Worm (Caenorhabditis elegans): ENCODE measurements around the gene ZK697.8.

ZK697.8 gene

ce11 chrV:1749053-1749452 lies at the start of gene ZK697.8:
Gene ZK697.8 (minus strand): TSS chrV:1749153.
- TF ChIP-seq T22C8.4 (GFP tag; IDR thresholded peaks at IDR 0.05) (no peak), tab-1 (GFP tag; IDR thresholded peaks at IDR 0.05) (no peak), ref-1 (GFP tag; conservative IDR thresholded peaks at IDR 0.05) (no peak), flt-1 (GFP tag; IDR thresholded peaks at IDR 0.05) (no peak), ztf-23 (GFP tag; IDR thresholded peaks at IDR 0.05) (no peak), med-1 (GFP tag; optimal IDR thresholded peaks at IDR 0.05; ENCODE audit: insufficient read depth) (no peak), cog-1 (tag; optimal IDR thresholded peaks at IDR 0.05) (no peak), klf-2 (GFP tag; conservative IDR thresholded peaks at IDR 0.05) (no peak), ztf-29 (GFP tag; IDR thresholded peaks at IDR 0.05) (no peak)

- TF ChIP-seq ref-1 (GFP tag; conservative IDR thresholded peaks at IDR 0.05): no peak
- TF ChIP-seq klf-2 (GFP tag; conservative IDR thresholded peaks at IDR 0.05): no peak
- no peak for TF ChIP-seq ztf-23 (GFP tag; IDR thresholded peaks at IDR 0.05)
- TF ChIP-seq T22C8.4 (GFP tag; IDR thresholded peaks at IDR 0.05): no peak
- no peak for TF ChIP-seq tab-1 (GFP tag; IDR thresholded peaks at IDR 0.05)
- no peak for TF ChIP-seq cog-1 (tag; optimal IDR thresholded peaks at IDR 0.05)
- TF ChIP-seq med-1 (GFP tag; optimal IDR thresholded peaks at IDR 0.05; ENCODE audit: insufficient read depth): no peak
- no peak for TF ChIP-seq flt-1 (GFP tag; IDR thresholded peaks at IDR 0.05)
- TF ChIP-seq ztf-29 (GFP tag; IDR thresholded peaks at IDR 0.05): no peak
Measured at ce11 chrV:1797900-1798299, 48.9 kb upstream of the ZK697.8 start, which contains the start of gene F36H9.10. Gene F36H9.10 (plus strand): TSS chrV:1798200.

- no peak for TF ChIP-seq tab-1 (GFP tag; IDR thresholded peaks at IDR 0.05)
- no peak for TF ChIP-seq ref-1 (GFP tag; conservative IDR thresholded peaks at IDR 0.05)
Measured at ce11 chrV:1794218-1794617, 45.3 kb upstream of the ZK697.8 start, which contains the start of gene F36H9.1. Gene F36H9.1 (plus strand): TSS chrV:1794518.

ce11 chrV:1789495-1789894 lies 40.5 kb upstream of the ZK697.8 start:
- TF ChIP-seq cog-1 (tag; optimal IDR thresholded peaks at IDR 0.05) (no peak), tab-1 (GFP tag; IDR thresholded peaks at IDR 0.05) (no peak), flt-1 (GFP tag; IDR thresholded peaks at IDR 0.05) (no peak), ztf-23 (GFP tag; IDR thresholded peaks at IDR 0.05) (no peak), ztf-29 (GFP tag; IDR thresholded peaks at IDR 0.05) (no peak), ref-1 (GFP tag; conservative IDR thresholded peaks at IDR 0.05) (no peak), klf-2 (GFP tag; conservative IDR thresholded peaks at IDR 0.05) (no peak), med-1 (GFP tag; optimal IDR thresholded peaks at IDR 0.05; ENCODE audit: insufficient read depth) (no peak), T22C8.4 (GFP tag; IDR thresholded peaks at IDR 0.05) (no peak)

ce11 chrV:1788157-1788556 lies 39.2 kb upstream of the ZK697.8 start, which contains the start of gene F36H9.2:
Gene F36H9.2 (plus strand): TSS chrV:1788457.
- TF ChIP-seq ztf-23 (GFP tag; IDR thresholded peaks at IDR 0.05) (no peak), tab-1 (GFP tag; IDR thresholded peaks at IDR 0.05) (no peak), ztf-29 (GFP tag; IDR thresholded peaks at IDR 0.05) (no peak), flt-1 (GFP tag; IDR thresholded peaks at IDR 0.05) (no peak), ref-1 (GFP tag; conservative IDR thresholded peaks at IDR 0.05) (no peak), T22C8.4 (GFP tag; IDR thresholded peaks at IDR 0.05) (no peak), klf-2 (GFP tag; conservative IDR thresholded peaks at IDR 0.05) (no peak), cog-1 (tag; optimal IDR thresholded peaks at IDR 0.05) (no peak), med-1 (GFP tag; optimal IDR thresholded peaks at IDR 0.05; ENCODE audit: insufficient read depth) (no peak)

- TF ChIP-seq tab-1 (GFP tag; IDR thresholded peaks at IDR 0.05) (no peak), ztf-29 (GFP tag; IDR thresholded peaks at IDR 0.05) (no peak), T22C8.4 (GFP tag; IDR thresholded peaks at IDR 0.05) (no peak), klf-2 (GFP tag; conservative IDR thresholded peaks at IDR 0.05) (no peak), flt-1 (GFP tag; IDR thresholded peaks at IDR 0.05) (no peak), cog-1 (tag; optimal IDR thresholded peaks at IDR 0.05) (no peak), med-1 (GFP tag; optimal IDR thresholded peaks at IDR 0.05; ENCODE audit: insufficient read depth) (no peak), ref-1 (GFP tag; conservative IDR thresholded peaks at IDR 0.05) (no peak), ztf-23 (GFP tag; IDR thresholded peaks at IDR 0.05) (no peak)
Measured at ce11 chrV:1781922-1782321, 33.0 kb upstream of the ZK697.8 start, which contains the start of gene F36H9.5. Gene F36H9.5 (minus strand): TSS chrV:1782022.

ce11 chrV:1779994-1780393 lies 31.0 kb upstream of the ZK697.8 start:
- no peak for TF ChIP-seq tab-1 (GFP tag; IDR thresholded peaks at IDR 0.05)

ce11 chrV:1779136-1779535 lies 30.2 kb upstream of the ZK697.8 start, which contains the start of gene F36H9.4:
Gene F36H9.4 (minus strand): TSS chrV:1779236.
- no peak for TF ChIP-seq med-1 (GFP tag; optimal IDR thresholded peaks at IDR 0.05; ENCODE audit: insufficient read depth)
- no peak for TF ChIP-seq ztf-29 (GFP tag; IDR thresholded peaks at IDR 0.05)
- no peak for TF ChIP-seq flt-1 (GFP tag; IDR thresholded peaks at IDR 0.05)

- TF ChIP-seq klf-2 (GFP tag; conservative IDR thresholded peaks at IDR 0.05) (no peak), T22C8.4 (GFP tag; IDR thresholded peaks at IDR 0.05) (no peak), tab-1 (GFP tag; IDR thresholded peaks at IDR 0.05) (no peak), flt-1 (GFP tag; IDR thresholded peaks at IDR 0.05) (no peak), ztf-29 (GFP tag; IDR thresholded peaks at IDR 0.05) (no peak), cog-1 (tag; optimal IDR thresholded peaks at IDR 0.05) (no peak), ref-1 (GFP tag; conservative IDR thresholded peaks at IDR 0.05) (no peak), med-1 (GFP tag; optimal IDR thresholded peaks at IDR 0.05; ENCODE audit: insufficient read depth) (no peak), ztf-23 (GFP tag; IDR thresholded peaks at IDR 0.05) (no peak)
Measured at ce11 chrV:1774874-1775589, 26.1 kb upstream of the ZK697.8 start, which contains the start of gene F36H9.7. Gene F36H9.7 (minus strand): TSS chrV:1774924.

ce11 chrV:1773120-1773519 lies 24.2 kb upstream of the ZK697.8 start:
- TF ChIP-seq ref-1 (GFP tag; conservative IDR thresholded peaks at IDR 0.05) (no peak), cog-1 (tag; optimal IDR thresholded peaks at IDR 0.05) (no peak), med-1 (GFP tag; optimal IDR thresholded peaks at IDR 0.05; ENCODE audit: insufficient read depth) (no peak), flt-1 (GFP tag; IDR thresholded peaks at IDR 0.05) (no peak), tab-1 (GFP tag; IDR thresholded peaks at IDR 0.05) (no peak), T22C8.4 (GFP tag; IDR thresholded peaks at IDR 0.05) (no peak), ztf-23 (GFP tag; IDR thresholded peaks at IDR 0.05) (no peak), ztf-29 (GFP tag; IDR thresholded peaks at IDR 0.05) (no peak), klf-2 (GFP tag; conservative IDR thresholded peaks at IDR 0.05) (no peak)
